Fruit fly (Drosophila melanogaster): ENCODE results near the gene CG5555.

CG5555 gene

DNA sequence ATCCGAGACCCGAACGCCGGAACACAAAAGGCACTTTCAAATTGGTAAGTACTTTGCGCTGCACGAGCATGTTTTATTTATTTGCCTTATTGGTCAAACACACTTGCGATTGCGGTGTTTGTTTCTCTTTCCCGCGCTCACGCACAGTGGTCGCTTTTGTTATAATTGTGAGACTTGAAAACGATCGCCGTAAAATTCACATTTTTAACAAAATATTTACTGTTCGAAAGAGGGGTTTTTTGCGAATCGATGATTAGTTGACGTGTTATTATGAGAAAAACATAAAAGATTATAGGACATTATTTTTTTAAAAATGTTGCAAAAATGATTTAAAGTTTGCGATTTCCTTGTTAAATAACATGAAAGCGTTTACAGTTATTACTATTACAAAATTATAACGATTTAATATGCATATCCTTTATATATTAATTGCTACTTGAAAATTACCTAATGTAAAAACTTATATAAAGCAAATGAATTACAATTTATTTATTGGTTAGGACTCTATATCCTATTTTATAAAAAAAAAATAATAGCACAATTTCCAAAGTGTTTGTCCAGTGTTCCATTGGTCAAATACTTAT is 15.4 kb downstream of the CG5555 start (continued):
- peak; percentile 62 for TF ChIP-seq CG31441 (GFP tag; IDR thresholded peaks at IDR 0.05)
- peak; percentile 73 for TF ChIP-seq CG17361 (GFP tag; IDR thresholded peaks at IDR 0.05)
- TF ChIP-seq Fer1 (GFP tag; optimal IDR thresholded peaks at IDR 0.05): no peak
- no peak for TF ChIP-seq Camta (GFP tag; optimal IDR thresholded peaks at IDR 0.05)
- no peak for TF ChIP-seq CG7357 (GFP tag; IDR thresholded peaks at IDR 0.05)
- TF ChIP-seq hkb (optimal IDR thresholded peaks at IDR 0.05): no peak
- 0 out of 2 replicates have a peak, but pooled peaks have one; percentile 36 for TF ChIP-seq hkb (GFP tag; IDR thresholded peaks at IDR 0.05)
- peak; percentile 33; the same call in 1 of the 2 replicates for TF ChIP-seq CG10366 (GFP tag; IDR thresholded peaks at IDR 0.05)
- no peak for TF ChIP-seq CG13296 (GFP tag; optimal IDR thresholded peaks at IDR 0.05)
- no peak for TF ChIP-seq tap (tag; optimal IDR thresholded peaks at IDR 0.05)
- peak; percentile 45 for TF ChIP-seq dmrt11E (tag; optimal IDR thresholded peaks at IDR 0.05)
- TF ChIP-seq CG6254 (GFP tag; optimal IDR thresholded peaks at IDR 0.05): no peak
- TF ChIP-seq CG9609 (GFP tag; optimal IDR thresholded peaks at IDR 0.05): peak; percentile 3
- TF ChIP-seq en (GFP tag; optimal IDR thresholded peaks at IDR 0.05): no peak
- TF ChIP-seq Atf-2 (GFP tag; optimal IDR thresholded peaks at IDR 0.05): peak; percentile 9
- TF ChIP-seq salm (tag; optimal IDR thresholded peaks at IDR 0.05): no peak
- TF ChIP-seq CG12391 (tag; optimal IDR thresholded peaks at IDR 0.05): peak; percentile 61
- TF ChIP-seq Fer3 (tag; optimal IDR thresholded peaks at IDR 0.05): peak; percentile 54
- peak; percentile 44 for TF ChIP-seq CG16863 (GFP tag; optimal IDR thresholded peaks at IDR 0.05)
- TF ChIP-seq CG12155 (GFP tag; optimal IDR thresholded peaks at IDR 0.05): peak; percentile 17
- no peak for TF ChIP-seq CG10431 (GFP tag; optimal IDR thresholded peaks at IDR 0.05)
- no peak for TF ChIP-seq CG31388 (GFP tag; optimal IDR thresholded peaks at IDR 0.05)
- peak; percentile 69 for TF ChIP-seq CG11504 (tag; optimal IDR thresholded peaks at IDR 0.05)
- no peak for TF ChIP-seq Bteb2 (GFP tag; optimal IDR thresholded peaks at IDR 0.05)
- no peak for TF ChIP-seq CG42726 (GFP tag; IDR thresholded peaks at IDR 0.05; ENCODE audit: partially characterized antibody)
- peak; percentile 53; the same call in 1 of the 2 replicates for TF ChIP-seq ranshi (GFP tag; IDR thresholded peaks at IDR 0.05)
- TF ChIP-seq CrebB (tag; optimal IDR thresholded peaks at IDR 0.05): no peak
- no peak for TF ChIP-seq croc (GFP tag; conservative IDR thresholded peaks at IDR 0.05)
- TF ChIP-seq CG6654 (GFP tag; optimal IDR thresholded peaks at IDR 0.05): peak; percentile 33
- peak; percentile 56 for TF ChIP-seq shn (GFP tag; optimal IDR thresholded peaks at IDR 0.05)
- peak; percentile 50 for TF ChIP-seq CG12659 (GFP tag; optimal IDR thresholded peaks at IDR 0.05)
- TF ChIP-seq CG3838 (GFP tag; optimal IDR thresholded peaks at IDR 0.05): no peak
- TF ChIP-seq Asciz (GFP tag; optimal IDR thresholded peaks at IDR 0.05): peak; percentile 2
- TF ChIP-seq Dip3 (GFP tag; optimal IDR thresholded peaks at IDR 0.05): peak; percentile 37
- TF ChIP-seq CG1792 (GFP tag; optimal IDR thresholded peaks at IDR 0.05): no peak
- TF ChIP-seq yki (optimal IDR thresholded peaks at IDR 0.05): no peak
- TF ChIP-seq CG7963 (GFP tag; IDR thresholded peaks at IDR 0.05; ENCODE audit: partially characterized antibody): no peak
- peak; percentile 52; the same call in 2 of the 3 replicates for TF ChIP-seq dysf (GFP tag; IDR thresholded peaks at IDR 0.05)
- peak; percentile 64 for TF ChIP-seq Oli (tag; optimal IDR thresholded peaks at IDR 0.05)
- TF ChIP-seq CG11723 (GFP tag; optimal IDR thresholded peaks at IDR 0.05): peak; percentile 29
- peak; percentile 51 for TF ChIP-seq tio (GFP tag; optimal IDR thresholded peaks at IDR 0.05)
- no peak for TF ChIP-seq ap (GFP tag; IDR thresholded peaks at IDR 0.05)
- peak; percentile 38; the same call in 1 of the 2 replicates for TF ChIP-seq CG10959 (GFP tag; IDR thresholded peaks at IDR 0.05)
- peak; percentile 49; the same call in 1 of the 2 replicates for TF ChIP-seq stc (GFP tag; IDR thresholded peaks at IDR 0.05)
- TF ChIP-seq D19B (GFP tag; optimal IDR thresholded peaks at IDR 0.05): no peak
- peak; percentile 47 for TF ChIP-seq CG1233 (GFP tag; optimal IDR thresholded peaks at IDR 0.05)
- TF ChIP-seq Elba2 (GFP tag; optimal IDR thresholded peaks at IDR 0.05): peak; percentile 90
- TF ChIP-seq bcd (GFP tag; optimal IDR thresholded peaks at IDR 0.05): peak; percentile 36
- TF ChIP-seq MTF-1 (GFP tag; optimal IDR thresholded peaks at IDR 0.05; ENCODE audit: borderline replicate concordance): peak; percentile 18
- TF ChIP-seq Pdp1 (GFP tag; optimal IDR thresholded peaks at IDR 0.05): no peak
- peak; percentile 8 for TF ChIP-seq Dad (GFP tag; optimal IDR thresholded peaks at IDR 0.05)
